Fruit fly (Drosophila melanogaster): ENCODE results near the gene tau.

DNA sequence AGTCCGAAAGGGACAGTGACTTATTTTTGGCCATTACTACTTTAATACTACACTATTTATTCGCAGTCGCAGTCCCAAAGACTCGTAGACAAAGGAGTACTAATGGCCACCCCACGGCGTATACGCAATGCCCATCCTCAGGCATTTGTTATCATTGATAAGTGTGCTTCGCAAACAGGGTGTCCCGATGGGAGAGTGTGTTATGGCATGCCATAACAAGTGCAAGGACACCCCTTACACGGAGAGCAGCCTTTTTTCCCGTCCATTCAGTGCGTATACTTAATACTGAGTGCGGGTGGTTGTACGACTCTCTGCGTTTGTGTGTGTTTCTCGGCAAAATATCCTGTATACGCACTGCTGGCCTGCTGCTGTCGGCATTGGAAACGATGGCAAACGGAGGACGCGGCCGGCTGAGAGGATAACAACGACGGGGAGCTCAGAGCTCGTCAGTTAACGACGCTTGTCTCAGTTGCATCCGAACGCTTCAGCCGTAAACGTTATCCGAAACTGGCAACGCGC, 5.2 kb upstream of the tau start, which contains the start of gene unc80:
- TF ChIP-seq Sox102F (GFP tag; optimal IDR thresholded peaks at IDR 0.05) (no peak), esn (GFP tag; optimal IDR thresholded peaks at IDR 0.05) (no peak)
